Fruit fly (Drosophila melanogaster) whole organism, embryonic: Measurements from ENCODE around the gene CG34248.

Source experiments
- Aef1 ChIP-seq: fragments of 200-800 bp; sonication (Bioruptor generic); IDR thresholded peaks from 3 replicates; pipeline ENCODE4 v1.3.6; 2022; ENCODE audit warnings: missing biosample characterization, missing genetic modification characterization
- Awh ChIP-seq: fragments of 200-800 bp; sonication (Bioruptor generic); IDR thresholded peaks from 2 replicates; pipeline ENCODE4, ENCODE4 v1.3.6; 2022; ENCODE audit warnings: missing biosample characterization, missing genetic modification characterization
- Bdp1 ChIP-seq: fragments of 200-800 bp; sonication (Bioruptor generic); optimal IDR thresholded peaks from 3 replicates; lab custom pipeline; 2016; ENCODE audit warnings: missing biosample characterization, missing genetic modification characterization
- CG12769 ChIP-seq: fragments of 200-800 bp; sonication (Bioruptor generic); optimal IDR thresholded peaks from 2 replicates; lab custom pipeline; 2019; ENCODE audit warnings: missing biosample characterization, mild to moderate bottlenecking, missing genetic modification characterization, moderate library complexity
- CG13296 ChIP-seq: fragments of 200-800 bp; sonication (Bioruptor generic); optimal IDR thresholded peaks from 3 replicates; lab custom pipeline; 2018; ENCODE audit warnings: missing biosample characterization, mild to moderate bottlenecking, missing genetic modification characterization
- CG13424 ChIP-seq: fragments of 200-800 bp; sonication (Bioruptor generic); optimal IDR thresholded peaks from 2 replicates; lab custom pipeline; 2019; ENCODE audit warnings: missing biosample characterization, mild to moderate bottlenecking, missing genetic modification characterization, moderate library complexity
- CG15269 ChIP-seq: fragments of 200-800 bp; sonication (Bioruptor generic); optimal IDR thresholded peaks from 2 replicates; lab custom pipeline; 2018; ENCODE audit warnings: missing biosample characterization, mild to moderate bottlenecking, missing genetic modification characterization, moderate library complexity
- CG17328 ChIP-seq: fragments of 200-800 bp; sonication (Bioruptor generic); IDR thresholded peaks from 2 replicates; pipeline ENCODE4 v1.3.6; 2022; ENCODE audit warnings: missing biosample characterization, missing genetic modification characterization
- CG4360 ChIP-seq: fragments of 200-800 bp; sonication (Bioruptor generic); IDR thresholded peaks from 2 replicates; pipeline ENCODE4 v1.3.6; 2022; ENCODE audit warnings: missing biosample characterization, missing genetic modification characterization
- CG9727 ChIP-seq: fragments of 200-800 bp; sonication (Bioruptor generic); optimal IDR thresholded peaks from 3 replicates; lab custom pipeline; 2017; ENCODE audit warnings: missing biosample characterization, mild to moderate bottlenecking, missing genetic modification characterization
- Chrac-16 ChIP-seq: fragments of 200-800 bp; sonication (Bioruptor generic); optimal IDR thresholded peaks from 3 replicates; lab custom pipeline; 2016; ENCODE audit warnings: missing biosample characterization, missing genetic modification characterization
- Doc3 ChIP-seq: fragments of 200-800 bp; sonication (Bioruptor generic); IDR thresholded peaks from 3 replicates; pipeline ENCODE4 v1.3.6; 2022; ENCODE audit warnings: missing biosample characterization, missing genetic modification characterization; ENCODE audit not compliant: partially characterized antibody
- Ets65A ChIP-seq: fragments of 200-800 bp; sonication (Bioruptor generic); peaks from one replicate; lab custom pipeline; 2016; ENCODE audit warnings: missing biosample characterization, missing genetic modification characterization
- Fer2 ChIP-seq: fragments of 200-800 bp; sonication (Bioruptor generic); optimal IDR thresholded peaks from 2 replicates; lab custom pipeline; 2018; ENCODE audit warnings: missing biosample characterization, mild to moderate bottlenecking, missing genetic modification characterization, moderate library complexity
- HLH3B ChIP-seq: fragments of 200-800 bp; sonication (Bioruptor generic); IDR thresholded peaks from 2 replicates; pipeline ENCODE4 v1.3.6; 2022; ENCODE audit warnings: missing biosample characterization, missing genetic modification characterization
- Hr51 ChIP-seq, 2 experiments: fragments of 200-800 bp; sonication (Bioruptor generic); optimal IDR thresholded peaks; 2 replicates in 1 of 2; 3 replicates in 1 of 2; lab custom pipeline; 2016 to 2018; ENCODE audit warnings: missing biosample characterization in 2 of 2, missing genetic modification characterization in 2 of 2, mild to moderate bottlenecking in 1 of 2, moderate library complexity in 1 of 2
- Hr78 ChIP-seq, 2 experiments: fragments of 200-800 bp in 1 of 2; fragments of >200 bp in 1 of 2; sonication (Bioruptor generic) in 1 of 2; optimal IDR thresholded peaks; 2 replicates each; lab custom pipeline; 2017 to 2019; ENCODE audit warnings: missing biosample characterization in 2 of 2, missing genetic modification characterization in 2 of 2, mild to moderate bottlenecking in 1 of 2, moderate library complexity in 1 of 2
- Med ChIP-seq: fragments of 200-800 bp; sonication (Bioruptor generic); peaks from one replicate; lab custom pipeline; 2016; ENCODE audit warnings: missing biosample characterization, missing genetic modification characterization, mild to moderate bottlenecking, inconsistent platforms, moderate library complexity
- Opbp ChIP-seq: fragments of 200-800 bp; sonication (Bioruptor generic); IDR thresholded peaks from 3 replicates; pipeline ENCODE4 v1.3.6; 2022; ENCODE audit warnings: missing biosample characterization, missing genetic modification characterization; ENCODE audit not compliant: partially characterized antibody
- Pdp1 ChIP-seq, 2 experiments: fragments of 200-800 bp; sonication (Bioruptor generic); optimal IDR thresholded peaks; 3 replicates each; lab custom pipeline; 2016; ENCODE audit warnings: missing biosample characterization in 2 of 2, missing genetic modification characterization in 2 of 2, mild to moderate bottlenecking in 1 of 2, moderate library complexity in 1 of 2
- Ptx1 ChIP-seq: fragments of 200-800 bp; sonication (Bioruptor generic); IDR thresholded peaks from 2 replicates; pipeline ENCODE4 v1.3.6; 2022; ENCODE audit warnings: missing biosample characterization, missing genetic modification characterization
- abd-A ChIP-seq: fragments of 200-800 bp; sonication (Bioruptor generic); optimal IDR thresholded peaks from 3 replicates; lab custom pipeline; 2019; ENCODE audit warnings: missing biosample characterization, mild to moderate bottlenecking, missing genetic modification characterization, moderate library complexity
- cas ChIP-seq: fragments of 200-800 bp; sonication (Bioruptor generic); IDR thresholded peaks from 2 replicates; pipeline ENCODE4 v1.3.6; 2022; ENCODE audit warnings: missing biosample characterization, missing genetic modification characterization
- chinmo ChIP-seq: fragments of 200-800 bp; sonication (Bioruptor generic); IDR thresholded peaks from 4 replicates; pipeline ENCODE4 v1.3.6; 2022; ENCODE audit warnings: missing biosample characterization, missing genetic modification characterization; ENCODE audit not compliant: partially characterized antibody
- dmrt99B ChIP-seq: fragments of 200-800 bp; sonication (Bioruptor generic); optimal IDR thresholded peaks from 2 replicates; lab custom pipeline; 2018; ENCODE audit warnings: missing biosample characterization, mild to moderate bottlenecking, missing genetic modification characterization, moderate library complexity
- ems ChIP-seq: fragments of 200-800 bp; sonication (Bioruptor generic); optimal IDR thresholded peaks from 3 replicates; lab custom pipeline; 2016; ENCODE audit warnings: missing biosample characterization, missing genetic modification characterization
- gem ChIP-seq: fragments of 200-800 bp; sonication (Bioruptor generic); optimal IDR thresholded peaks from 2 replicates; lab custom pipeline; 2019; ENCODE audit warnings: missing biosample characterization, mild to moderate bottlenecking, missing genetic modification characterization, moderate library complexity
- gt ChIP-seq: fragments of 200-800 bp; sonication (Bioruptor generic); IDR thresholded peaks from 2 replicates; pipeline ENCODE4 v1.3.6; 2022; ENCODE audit warnings: missing biosample characterization, missing genetic modification characterization
- insv ChIP-seq, 2 experiments: fragments of 200-800 bp; sonication (Bioruptor generic); optimal IDR thresholded peaks; 3 replicates each; lab custom pipeline; 2016 to 2018; ENCODE audit warnings: missing biosample characterization in 2 of 2, missing genetic modification characterization in 2 of 2
- lola ChIP-seq, 3 experiments: fragments of >200 bp in 2 of 3; fragments of 200-800 bp in 1 of 3; sonication (Bioruptor generic) in 1 of 3; optimal IDR thresholded peaks; 2 replicates each; lab custom pipeline; 2017 to 2019; ENCODE audit warnings: missing biosample characterization in 3 of 3, missing genetic modification characterization in 3 of 3, mild to moderate bottlenecking in 1 of 3, moderate library complexity in 1 of 3
- nmo ChIP-seq: fragments of 200-800 bp; sonication (Bioruptor generic); optimal IDR thresholded peaks from 2 replicates; lab custom pipeline; 2018; ENCODE audit warnings: missing biosample characterization, mild to moderate bottlenecking, missing genetic modification characterization, moderate library complexity
- nom ChIP-seq: fragments of 200-800 bp; sonication (Bioruptor generic); optimal IDR thresholded peaks from 2 replicates; lab custom pipeline; 2017; ENCODE audit warnings: missing biosample characterization, missing genetic modification characterization, mild to moderate bottlenecking, moderate library complexity, missing genetic modification reagents
- oc ChIP-seq: fragments of 200-800 bp; sonication (Bioruptor generic); optimal IDR thresholded peaks from 2 replicates; lab custom pipeline; 2018; ENCODE audit warnings: missing biosample characterization, mild to moderate bottlenecking, missing genetic modification characterization, moderate library complexity
- pan ChIP-seq, 4 experiments: fragments of >200 bp in 3 of 4; fragments of 200-800 bp in 1 of 4; sonication (Bioruptor generic) in 1 of 4; optimal IDR thresholded peaks in 3 of 4; IDR thresholded peaks in 1 of 4; 2 replicates each; pipeline versions ENCODE4 v1.3.6 to Lab custom; 2017 to 2022; ENCODE audit warnings: missing biosample characterization in 2 of 4, missing genetic modification characterization in 2 of 4, mixed read lengths in 1 of 4
- phol ChIP-seq: fragments of 200-800 bp; sonication (Bioruptor generic); optimal IDR thresholded peaks from 3 replicates; lab custom pipeline; 2018; ENCODE audit warnings: missing biosample characterization, mild to moderate bottlenecking, missing genetic modification characterization, moderate library complexity
- row ChIP-seq: fragments of 200-800 bp; sonication (Bioruptor generic); IDR thresholded peaks from 3 replicates; pipeline ENCODE4 v1.3.6; 2022; ENCODE audit warnings: missing biosample characterization, missing genetic modification characterization
- sd ChIP-seq: fragments of 200-800 bp; sonication (Bioruptor generic); optimal IDR thresholded peaks from 3 replicates; lab custom pipeline; 2018; ENCODE audit warnings: missing biosample characterization, mild to moderate bottlenecking, missing genetic modification characterization, moderate library complexity
- vvl ChIP-seq: fragments of 200-800 bp; sonication (Bioruptor generic); IDR thresholded peaks from 2 replicates; pipeline ENCODE4 v1.3.6; 2022; ENCODE audit warnings: missing biosample characterization, missing genetic modification characterization
- zfh2 ChIP-seq: fragments of 200-800 bp; sonication (Bioruptor generic); optimal IDR thresholded peaks from 2 replicates; lab custom pipeline; 2016; ENCODE audit warnings: missing biosample characterization, missing genetic modification characterization

CG34248 gene

dm6 chr3L:16285346-16285911 is 14.7 kb upstream of the CG34248 start, which contains the start of gene CG13047 (continued):
- 0 out of 3 replicates have a peak, but pooled peaks have one; percentile 11 for TF ChIP-seq row (GFP tag; lab: Robert Waterston, UW)
- peak; percentile 29 for TF ChIP-seq gem (tag; lab: Kevin White, UChicago)
- TF ChIP-seq Hr51 (GFP tag; optimal IDR thresholded peaks at IDR 0.05; lab: Kevin White, UChicago): peak in 1 of 2 experiments; percentile 54
- no peak for TF ChIP-seq Med
- TF ChIP-seq insv (GFP tag; optimal IDR thresholded peaks at IDR 0.05; lab: Kevin White, UChicago): no peak
- TF ChIP-seq Ets65A (GFP tag; lab: Kevin White, UChicago): no peak
- peak; percentile 9 for TF ChIP-seq nmo (GFP tag; lab: Kevin White, UChicago)
- no peak for TF ChIP-seq CG17328 (GFP tag; lab: Robert Waterston, UW)
- peak; percentile 44 for TF ChIP-seq dmrt99B (tag; lab: Kevin White, UChicago)
- TF ChIP-seq Bdp1 (GFP tag; lab: Kevin White, UChicago): no peak
- peak; percentile 24 for TF ChIP-seq CG13424 (tag; lab: Kevin White, UChicago)
- no peak for TF ChIP-seq Aef1 (GFP tag; lab: Robert Waterston, UW)
- TF ChIP-seq Fer2 (tag; lab: Kevin White, UChicago): no peak
- TF ChIP-seq Ptx1: no peak
- no peak for TF ChIP-seq CG13296 (GFP tag; lab: Kevin White, UChicago)
- TF ChIP-seq ems: no peak
- no peak for TF ChIP-seq Opbp
- TF ChIP-seq CG4360 (GFP tag; lab: Robert Waterston, UW): no peak
- peak; percentile 22 for TF ChIP-seq phol (tag; lab: Kevin White, UChicago)
- TF ChIP-seq, all 482 proteins: peak for 19

DNA sequence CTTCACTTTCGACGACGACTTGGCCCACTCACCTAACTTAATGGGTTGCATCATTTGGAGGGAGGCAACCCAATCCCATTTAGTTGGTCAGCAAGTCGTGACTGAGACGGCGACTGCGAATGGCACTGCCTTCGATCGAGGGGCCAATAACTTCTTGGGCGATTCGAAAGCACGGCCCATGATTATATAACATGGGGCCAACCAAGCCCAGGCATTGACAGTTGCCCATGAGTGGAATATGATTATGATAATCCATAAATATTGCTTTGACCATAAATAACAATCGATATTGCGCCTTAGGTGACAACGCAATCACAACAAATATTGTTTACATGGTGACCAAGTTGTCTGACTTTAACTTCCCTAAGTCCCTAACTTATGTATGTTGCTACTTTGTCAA is 13.1 kb upstream of the CG34248 start, which contains the start of gene CG13048:
Gene CG13048, minus strand, starts transcription at position 101 of the 400 bp plus-strand sequence.
- TF ChIP-seq lola (GFP tag; optimal IDR thresholded peaks at IDR 0.05; lab: Kevin White, UChicago): no peak
- peak; percentile 31 for TF ChIP-seq oc (tag; lab: Kevin White, UChicago)
- no peak for TF ChIP-seq Doc3 (GFP tag; lab: Robert Waterston, UW)
- peak in 1 of 2 experiments; percentile 85 for TF ChIP-seq Pdp1 (GFP tag; optimal IDR thresholded peaks at IDR 0.05; lab: Kevin White, UChicago)
- TF ChIP-seq, all 482 proteins: peak for 2

DNA sequence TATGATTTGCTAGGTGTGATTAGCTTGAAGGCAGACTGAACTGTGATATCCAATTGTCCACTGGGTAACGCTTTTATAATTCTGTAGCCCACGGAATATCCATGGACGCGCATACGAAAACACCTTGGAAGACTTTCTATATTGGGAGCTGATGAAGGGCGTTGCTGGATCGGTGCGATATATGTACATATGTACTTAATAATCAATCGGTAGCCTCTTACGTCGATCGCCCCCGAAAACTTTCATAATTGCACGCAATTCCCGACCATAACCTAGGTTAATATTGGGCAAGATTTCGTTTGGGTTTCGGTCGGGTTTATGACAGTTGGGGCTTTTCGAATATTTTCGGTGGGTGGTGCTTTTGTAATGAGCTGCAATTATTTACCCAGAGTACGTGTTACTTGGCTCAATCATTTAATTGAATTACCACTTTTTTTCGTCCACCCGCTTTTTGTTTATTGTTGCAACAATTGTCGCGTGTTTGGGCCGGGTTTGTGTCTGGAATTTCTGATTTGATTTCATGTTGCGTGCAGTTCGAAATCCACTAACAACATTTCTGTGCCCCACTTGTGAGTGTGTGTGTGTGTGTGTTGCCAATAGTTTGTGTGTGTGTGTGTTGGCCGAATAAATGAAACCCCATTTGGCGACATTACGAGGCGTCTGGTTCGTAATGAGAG is 11.3 kb upstream of the CG34248 start, which contains the start of gene CG13049:
Gene CG13049, minus strand, starts transcription at position 51 of the 677 bp plus-strand sequence.
- TF ChIP-seq vvl (GFP tag; lab: Robert Waterston, UW) (peak; percentile 52; the same call in 1 of the 2 replicates), HLH3B (no peak), pan (optimal IDR thresholded peaks at IDR 0.05; lab: Kevin White, UChicago) (no peak), pan (GFP tag; optimal IDR thresholded peaks at IDR 0.05 in 1 of 2, IDR thresholded peaks at IDR 0.05 in 1 of 2) (peak in 1 of 2 experiments; percentile 12), sd (tag; lab: Kevin White, UChicago) (peak; percentile 3), zfh2 (GFP tag; lab: Kevin White, UChicago) (no peak)

DNA sequence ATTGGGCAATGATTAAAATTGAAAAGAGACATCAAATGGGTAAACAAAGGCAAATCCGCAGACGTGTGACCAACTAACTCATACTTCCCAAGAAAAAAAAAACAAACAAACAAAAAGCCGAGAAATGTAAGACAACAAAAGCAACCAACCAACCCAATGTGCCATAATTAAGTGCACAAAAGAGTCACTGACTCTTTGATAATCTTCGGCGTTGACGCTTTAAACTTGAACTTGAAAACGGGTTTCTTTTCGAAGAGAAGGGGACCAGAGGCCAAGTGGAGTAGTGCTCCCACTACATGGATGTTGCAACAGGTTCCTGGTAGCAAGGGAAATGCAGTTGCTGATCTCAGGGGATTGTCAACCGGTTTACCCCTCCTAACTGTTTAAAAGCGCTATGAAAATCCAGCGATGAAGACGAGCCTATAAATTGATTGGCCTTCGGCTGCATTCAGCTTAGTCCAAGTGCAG is 9.3 kb upstream of the CG34248 start, which contains the start of gene CG13064:
Gene CG13064, plus strand, starts transcription at position 418 of the 468 bp plus-strand sequence.
- peak; percentile 8 for TF ChIP-seq nom (GFP tag; lab: Kevin White, UChicago)
- TF ChIP-seq CG9727 (GFP tag; lab: Kevin White, UChicago): no peak
- peak; percentile 50 for TF ChIP-seq CG12769
- no peak for TF ChIP-seq Chrac-16 (GFP tag; lab: Kevin White, UChicago)
- no peak for TF ChIP-seq cas
- TF ChIP-seq chinmo (GFP tag; lab: Robert Waterston, UW): 0 out of 4 replicates have a peak, but pooled peaks have one; percentile 65
- peak in 1 of 2 experiments; percentile 87 for TF ChIP-seq Hr78 (GFP tag; optimal IDR thresholded peaks at IDR 0.05; lab: Kevin White, UChicago)
- TF ChIP-seq oc (tag; lab: Kevin White, UChicago): peak; percentile 56
- peak; percentile 75 for TF ChIP-seq abd-A
- no peak for TF ChIP-seq gt (GFP tag; lab: Robert Waterston, UW)
- TF ChIP-seq Awh (GFP tag; lab: Robert Waterston, UW): peak; percentile 19; the same call in 1 of the 2 replicates
- peak; percentile 27 for TF ChIP-seq CG15269 (tag; lab: Kevin White, UChicago)
